Worm (Caenorhabditis elegans): ENCODE data around the gene chil-6.

DNA sequence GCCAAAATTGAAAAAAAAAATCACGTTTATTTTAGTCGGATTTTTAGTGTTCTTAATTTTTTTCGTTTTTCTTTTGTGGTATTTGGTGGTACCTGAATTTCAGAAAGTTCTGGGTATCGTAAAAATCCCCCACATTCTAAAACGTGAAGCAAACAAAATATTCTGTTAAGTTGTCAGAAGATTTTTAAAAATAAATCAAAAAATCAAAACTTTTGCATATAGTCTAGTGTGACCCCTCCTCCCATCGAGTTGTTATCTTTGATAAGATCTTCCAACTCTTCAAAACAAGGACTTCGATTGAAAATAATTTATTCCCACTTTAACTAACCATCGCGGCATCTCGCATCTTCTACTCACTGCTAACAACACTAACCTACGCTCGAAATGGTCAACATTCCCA lies 28.6 kb downstream of the chil-6 start, which contains the start of gene ZK938.1:
- TF ChIP-seq snpc-4 (tag; optimal IDR thresholded peaks at IDR 0.05): no peak
- no peak for TF ChIP-seq T20F7.1 (GFP tag; optimal IDR thresholded peaks at IDR 0.05)
- TF ChIP-seq ztf-11 (tag; optimal IDR thresholded peaks at IDR 0.05): no peak
- no peak for TF ChIP-seq unc-62 (GFP tag; optimal IDR thresholded peaks at IDR 0.05 in 1 of 2)
- no peak for TF ChIP-seq unc-62 (tag; optimal IDR thresholded peaks at IDR 0.05)
- TF ChIP-seq nhr-237 (tag; optimal IDR thresholded peaks at IDR 0.05): no peak
- no peak for TF ChIP-seq lim-7 (GFP tag; IDR thresholded peaks at IDR 0.05)
- TF ChIP-seq ceh-20 (GFP tag; IDR thresholded peaks at IDR 0.05): no peak
- no peak for TF ChIP-seq Y75B8A.6 (GFP tag; IDR thresholded peaks at IDR 0.05)
- TF ChIP-seq mep-1 (tag; optimal IDR thresholded peaks at IDR 0.05): no peak
- TF ChIP-seq lin-13 (GFP tag; optimal IDR thresholded peaks at IDR 0.05): no peak
- no peak for TF ChIP-seq mdl-1 (tag; optimal IDR thresholded peaks at IDR 0.05)
- TF ChIP-seq Y105C5A.15 (GFP tag; IDR thresholded peaks at IDR 0.05): no peak
- TF ChIP-seq R02D3.7 (tag; optimal IDR thresholded peaks at IDR 0.05): no peak
